Worm (Caenorhabditis elegans) whole organism, L2 larva: ENCODE measurements around the gene C25G6.3.

Experiments used
- lin-11 ChIP-seq: fragments of 150-350 bp; sonication (generic microtip); optimal IDR thresholded peaks from 2 replicates; lab custom pipeline; 2014; ENCODE audit warnings: missing biosample characterization, missing genetic modification characterization, inconsistent platforms, mixed read lengths
- nhr-23 ChIP-seq: fragments of 150-350 bp; optimal IDR thresholded peaks from 2 replicates; lab custom pipeline; 2014; ENCODE audit warnings: missing biosample characterization, missing genetic modification reagents, missing genetic modification characterization

DNA sequence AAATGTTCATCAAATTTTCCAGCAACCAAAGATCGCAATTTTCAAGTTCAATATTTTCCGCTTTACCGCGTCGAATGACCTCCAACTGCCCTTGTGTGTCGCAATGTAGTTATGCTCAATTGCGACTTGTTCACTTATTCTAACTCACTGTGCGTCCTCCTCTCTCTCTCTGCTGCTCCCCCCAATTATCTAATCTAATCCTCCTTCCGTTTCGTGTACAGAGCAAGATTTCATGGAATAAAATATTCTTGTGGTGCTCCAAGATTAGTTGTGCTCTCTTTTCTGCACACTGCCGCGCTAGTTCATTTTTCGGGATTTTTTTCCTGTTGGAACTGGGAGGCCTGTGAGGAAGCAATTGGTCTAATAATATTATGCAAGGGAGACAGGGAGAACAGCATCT, 54.7 kb downstream of the C25G6.3 start:
- no peak for TF ChIP-seq nhr-23
- TF ChIP-seq lin-11 (tag; lab: Kevin White, UChicago): no peak
